Worm (Caenorhabditis elegans) whole organism, young adult: ENCODE measurements around the gene lsm-8.

Experiments used
- ceh-91 ChIP-seq: fragments of 200-800 bp; sonication (Bioruptor generic); IDR thresholded peaks from 2 replicates; pipeline ENCODE4 v1.3.6; 2022; ENCODE audit warnings: missing genetic modification reagents, missing genetic modification characterization, missing compliant biosample characterization
- nfyb-1 ChIP-seq: fragments of 200-800 bp; sonication (Bioruptor generic); IDR thresholded peaks from 2 replicates; pipeline ENCODE4 v1.3.6; 2022; ENCODE audit warnings: missing genetic modification reagents, missing genetic modification characterization, missing compliant biosample characterization
- ztf-26 ChIP-seq: sonication (generic microtip); optimal IDR thresholded peaks from 2 replicates; lab custom pipeline; 2017; ENCODE audit warnings: missing genetic modification characterization, missing compliant biosample characterization

- TF ChIP-seq ztf-26 (tag; lab: Kevin White, UChicago) (no peak), ceh-91 (GFP tag; lab: Robert Waterston, UW) (no peak), nfyb-1 (GFP tag; lab: Robert Waterston, UW) (no peak)
Measured at ce11 chrIV:6366032-6366431, 39.7 kb downstream of the lsm-8 start.
